Fruit fly (Drosophila melanogaster): Measurements from ENCODE around the gene Mettl14.
A peak's percentile ranks its signal among the peaks of the same experiment; 100 is the strongest.

Mettl14 gene

DNA sequence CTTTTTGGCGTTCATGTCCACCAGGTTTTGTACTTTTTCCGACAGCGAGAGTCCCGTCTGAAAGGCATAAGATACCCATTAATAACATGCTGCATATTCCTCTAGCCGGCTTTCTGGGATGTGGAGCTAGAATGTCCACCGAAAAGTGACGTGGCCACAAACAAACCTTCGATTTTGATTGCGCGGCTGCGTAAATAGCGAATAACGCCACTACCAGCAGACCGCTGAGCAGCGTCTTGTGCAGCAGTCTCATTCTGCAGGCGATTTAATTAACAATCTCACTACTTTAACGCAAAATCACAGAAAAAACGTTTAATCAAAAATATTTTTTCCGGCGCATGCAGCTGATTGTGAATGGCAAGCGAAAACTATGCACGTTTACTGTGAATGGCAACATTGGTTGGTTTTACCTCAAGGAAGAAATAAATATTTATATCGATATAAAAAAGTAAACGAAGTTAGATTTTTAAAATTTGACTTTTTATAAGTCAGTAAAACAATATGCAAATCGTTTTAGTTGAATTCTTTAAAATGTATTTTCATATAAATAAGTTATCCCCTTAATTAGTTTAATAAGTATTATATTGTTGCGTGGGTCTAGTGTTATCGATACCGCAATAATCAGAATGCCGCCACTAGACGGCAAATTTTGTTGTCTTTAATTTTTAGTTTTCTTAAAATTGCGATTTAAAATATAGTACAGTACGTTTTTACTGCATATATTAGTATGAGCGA, at the start of gene Mettl14, which contains the start of gene Ostgamma (continued):
- TF ChIP-seq CG10366 (GFP tag; IDR thresholded peaks at IDR 0.05), result no peak
- no peak for TF ChIP-seq E2f1 (GFP tag; IDR thresholded peaks at IDR 0.05)
- TF ChIP-seq hb (GFP tag; IDR thresholded peaks at IDR 0.05; ENCODE audit: partially characterized antibody), result no peak
- no peak for TF ChIP-seq CG10431 (GFP tag; optimal IDR thresholded peaks at IDR 0.05)
- TF ChIP-seq Dbx (GFP tag; IDR thresholded peaks at IDR 0.05), result no peak
- no peak for TF ChIP-seq HHEX (GFP tag; optimal IDR thresholded peaks at IDR 0.05)
- TF ChIP-seq CG30431 (GFP tag; optimal IDR thresholded peaks at IDR 0.05), result no peak
- peak; percentile 46; the same call in 1 of the 3 replicates for TF ChIP-seq zen2 (GFP tag; IDR thresholded peaks at IDR 0.05; ENCODE audit: partially characterized antibody)
- TF ChIP-seq CG31441 (GFP tag; IDR thresholded peaks at IDR 0.05), result 0 out of 2 replicates have a peak, but pooled peaks have one; percentile 32
- no peak for TF ChIP-seq trh (GFP tag; optimal IDR thresholded peaks at IDR 0.05)
- TF ChIP-seq CG10274 (GFP tag; optimal IDR thresholded peaks at IDR 0.05), result no peak
- TF ChIP-seq CG33557 (GFP tag; optimal IDR thresholded peaks at IDR 0.05), result no peak
- peak; percentile 19 for TF ChIP-seq sens (GFP tag)
- peak; percentile 74 for TF ChIP-seq Sry-δ (GFP tag; optimal IDR thresholded peaks at IDR 0.05)
- TF ChIP-seq Bgb (GFP tag; IDR thresholded peaks at IDR 0.05; ENCODE audit: partially characterized antibody), result peak; percentile 41
- no peak for TF ChIP-seq CG4820 (GFP tag; optimal IDR thresholded peaks at IDR 0.05)
- TF ChIP-seq bbx (GFP tag; IDR thresholded peaks at IDR 0.05; ENCODE audit: partially characterized antibody), result peak; percentile 35; the same call in 1 of the 2 replicates
- no peak for TF ChIP-seq ash1 (GFP tag; optimal IDR thresholded peaks at IDR 0.05)
- no peak for TF ChIP-seq Gug (GFP tag; IDR thresholded peaks at IDR 0.05)
- peak; percentile 67 for TF ChIP-seq CG12659 (GFP tag; optimal IDR thresholded peaks at IDR 0.05)
- no peak for TF ChIP-seq CG1024 (GFP tag; IDR thresholded peaks at IDR 0.05)
- TF ChIP-seq D19A (tag; optimal IDR thresholded peaks at IDR 0.05), result no peak
- no peak for TF ChIP-seq CG16863 (GFP tag; optimal IDR thresholded peaks at IDR 0.05)
- TF ChIP-seq hkb (optimal IDR thresholded peaks at IDR 0.05), result no peak
- TF ChIP-seq hkb (GFP tag; IDR thresholded peaks at IDR 0.05), result no peak
- TF ChIP-seq wdn (GFP tag; IDR thresholded peaks at IDR 0.05), result no peak
- TF ChIP-seq cg (GFP tag; optimal IDR thresholded peaks at IDR 0.05), result no peak
- TF ChIP-seq al (GFP tag; IDR thresholded peaks at IDR 0.05), result no peak
- TF ChIP-seq Meics (GFP tag; optimal IDR thresholded peaks at IDR 0.05), result no peak
- TF ChIP-seq ham (GFP tag; IDR thresholded peaks at IDR 0.05), result no peak
- TF ChIP-seq Antp (GFP tag; optimal IDR thresholded peaks at IDR 0.05), result no peak
- peak; percentile 66 for TF ChIP-seq CG2129 (GFP tag; IDR thresholded peaks at IDR 0.05; ENCODE audit: partially characterized antibody)
- no peak for TF ChIP-seq cas (GFP tag; IDR thresholded peaks at IDR 0.05)
- no peak for TF ChIP-seq peb (GFP tag; IDR thresholded peaks at IDR 0.05)
- no peak for TF ChIP-seq CG5953 (GFP tag; IDR thresholded peaks at IDR 0.05)
- peak; percentile 44 for TF ChIP-seq lbe (GFP tag; optimal IDR thresholded peaks at IDR 0.05)
- no peak for TF ChIP-seq bab2 (GFP tag; optimal IDR thresholded peaks at IDR 0.05)
- TF ChIP-seq vfl (GFP tag; optimal IDR thresholded peaks at IDR 0.05), result no peak
- no peak for TF ChIP-seq Spps (tag; optimal IDR thresholded peaks at IDR 0.05)
- no peak for TF ChIP-seq Jarid2 (GFP tag; optimal IDR thresholded peaks at IDR 0.05)
- no peak for TF ChIP-seq Mrtf (GFP tag; IDR thresholded peaks at IDR 0.05)
- no peak for TF ChIP-seq ttk (GFP tag; IDR thresholded peaks at IDR 0.05)
- no peak for TF ChIP-seq CG7357 (GFP tag; IDR thresholded peaks at IDR 0.05)
- peak; percentile 81 for TF ChIP-seq CG34224 (GFP tag; IDR thresholded peaks at IDR 0.05; ENCODE audit: partially characterized antibody)
- no peak for TF ChIP-seq CG1529 (GFP tag; optimal IDR thresholded peaks at IDR 0.05)
- no peak for TF ChIP-seq Eip74EF (GFP tag; optimal IDR thresholded peaks at IDR 0.05)
- peak; percentile 3 for TF ChIP-seq CG9817 (tag; optimal IDR thresholded peaks at IDR 0.05)
- TF ChIP-seq tna (GFP tag; IDR thresholded peaks at IDR 0.05; ENCODE audit: partially characterized antibody), result 0 out of 2 replicates have a peak, but pooled peaks have one; percentile 5
- TF ChIP-seq fru (optimal IDR thresholded peaks at IDR 0.05), result no peak
- TF ChIP-seq caup (GFP tag; optimal IDR thresholded peaks at IDR 0.05; ENCODE audit: severe bottlenecking), result no peak
